Fruit fly (Drosophila melanogaster): ENCODE measurements around the gene RhoGAP16F.

The RhoGAP16F gene

dm6 chrX:18084614-18085469, 8.1 kb upstream of the RhoGAP16F start:
- TF ChIP-seq Jarid2 (GFP tag; optimal IDR thresholded peaks at IDR 0.05) (peak; percentile 50), HmgD (GFP tag; optimal IDR thresholded peaks at IDR 0.05) (no peak), Opbp (GFP tag; IDR thresholded peaks at IDR 0.05; ENCODE audit: partially characterized antibody) (0 out of 3 replicates have a peak, but pooled peaks have one; percentile 7), CG2199 (GFP tag; IDR thresholded peaks at IDR 0.05) (peak; percentile 11; the same call in 1 of the 3 replicates), CG18599 (GFP tag; optimal IDR thresholded peaks at IDR 0.05) (no peak), CG3065 (GFP tag; optimal IDR thresholded peaks at IDR 0.05) (peak; percentile 83), H15 (GFP tag; IDR thresholded peaks at IDR 0.05) (no peak), Atf3 (GFP tag; optimal IDR thresholded peaks at IDR 0.05) (no peak), CG10654 (GFP tag; optimal IDR thresholded peaks at IDR 0.05) (no peak), CG16813 (GFP tag; IDR thresholded peaks at IDR 0.05; ENCODE audit: partially characterized antibody) (peak; percentile 15; the same call in 1 of the 3 replicates), cas (GFP tag; IDR thresholded peaks at IDR 0.05) (no peak), CkIIα-i1 (GFP tag; IDR thresholded peaks at IDR 0.05) (no peak), CG17361 (GFP tag; IDR thresholded peaks at IDR 0.05) (0 out of 3 replicates have a peak, but pooled peaks have one; percentile 13), sc (optimal IDR thresholded peaks at IDR 0.05) (no peak), sc (GFP tag; optimal IDR thresholded peaks at IDR 0.05) (no peak), Doc3 (GFP tag; IDR thresholded peaks at IDR 0.05; ENCODE audit: partially characterized antibody) (no peak), hkb (optimal IDR thresholded peaks at IDR 0.05) (no peak), hkb (GFP tag; IDR thresholded peaks at IDR 0.05) (0 out of 2 replicates have a peak, but pooled peaks have one; percentile 27), D19A (tag; optimal IDR thresholded peaks at IDR 0.05) (peak; percentile 86), ci (GFP tag; IDR thresholded peaks at IDR 0.05) (peak; percentile 15; the same call in 1 of the 3 replicates), dm (GFP tag; optimal IDR thresholded peaks at IDR 0.05) (no peak), zfh1 (GFP tag; IDR thresholded peaks at IDR 0.05) (peak; percentile 15; the same call in 1 of the 3 replicates), aop (GFP tag; IDR thresholded peaks at IDR 0.05) (no peak), phol (tag; optimal IDR thresholded peaks at IDR 0.05) (no peak), CG4360 (GFP tag; IDR thresholded peaks at IDR 0.05) (peak; percentile 66; the same call in 1 of the 2 replicates), her (GFP tag; optimal IDR thresholded peaks at IDR 0.05) (peak; percentile 24), Adf1 (GFP tag; IDR thresholded peaks at IDR 0.05) (peak; percentile 32; the same call in 1 of the 2 replicates), Elba2 (GFP tag; optimal IDR thresholded peaks at IDR 0.05) (peak; percentile 70), chinmo (GFP tag; IDR thresholded peaks at IDR 0.05; ENCODE audit: partially characterized antibody) (0 out of 4 replicates have a peak, but pooled peaks have one; percentile 34), CG17912 (GFP tag; optimal IDR thresholded peaks at IDR 0.05) (no peak), CG12769 (tag; optimal IDR thresholded peaks at IDR 0.05) (peak; percentile 25), cg (GFP tag; optimal IDR thresholded peaks at IDR 0.05) (peak; percentile 26), crol (GFP tag; IDR thresholded peaks at IDR 0.05) (peak; percentile 80), sob (GFP tag; IDR thresholded peaks at IDR 0.05) (no peak), Fer1 (GFP tag; optimal IDR thresholded peaks at IDR 0.05) (no peak), Ets65A (GFP tag) (peak; percentile 22), row (GFP tag; IDR thresholded peaks at IDR 0.05) (0 out of 3 replicates have a peak, but pooled peaks have one; percentile 12)

- peak; percentile 27 for TF ChIP-seq kay (GFP tag; optimal IDR thresholded peaks at IDR 0.05)
- TF ChIP-seq Doc2 (GFP tag; IDR thresholded peaks at IDR 0.05) = no peak
- TF ChIP-seq row (GFP tag; IDR thresholded peaks at IDR 0.05) = peak; percentile 88
- TF ChIP-seq ranshi (GFP tag; IDR thresholded peaks at IDR 0.05) = peak; percentile 43; the same call in 1 of the 2 replicates
- no peak for TF ChIP-seq CG6254 (GFP tag; optimal IDR thresholded peaks at IDR 0.05)
- peak; percentile 87 for TF ChIP-seq lilli (GFP tag; optimal IDR thresholded peaks at IDR 0.05)
- no peak for TF ChIP-seq CTCF (GFP tag; optimal IDR thresholded peaks at IDR 0.05)
- peak; percentile 83 for TF ChIP-seq mam (GFP tag; optimal IDR thresholded peaks at IDR 0.05)
- TF ChIP-seq NC2β (GFP tag; optimal IDR thresholded peaks at IDR 0.05) = peak; percentile 76
- TF ChIP-seq Poxn (GFP tag; IDR thresholded peaks at IDR 0.05) = no peak
- TF ChIP-seq CG12942 (GFP tag; optimal IDR thresholded peaks at IDR 0.05) = peak; percentile 66
- TF ChIP-seq ab (GFP tag; optimal IDR thresholded peaks at IDR 0.05) = peak; percentile 22
- TF ChIP-seq CG18262 (tag; optimal IDR thresholded peaks at IDR 0.05) = peak; percentile 66
- TF ChIP-seq Dad (GFP tag; optimal IDR thresholded peaks at IDR 0.05) = peak; percentile 53
- peak; percentile 76 for TF ChIP-seq CG11504 (tag; optimal IDR thresholded peaks at IDR 0.05)
- peak; percentile 95 for TF ChIP-seq Med (GFP tag)
- TF ChIP-seq CG6175 (GFP tag; IDR thresholded peaks at IDR 0.05) = 0 out of 3 replicates have a peak, but pooled peaks have one; percentile 31
Observed at dm6 chrX:18085470-18085797, 7.5 kb upstream of the RhoGAP16F start, which contains the start of gene Ada3. Ada3 (plus strand) TSS chrX:18085761.

Measured in whole organism, embryonic.